Worm (Caenorhabditis elegans): ENCODE data around the gene Y75B8A.24.
A peak's percentile ranks its signal among the peaks of the same experiment; 100 is the strongest.

The Y75B8A.24 gene

ce11 chrIII:12297303-12297702 lies 23.8 kb upstream of the Y75B8A.24 start:
- TF ChIP-seq F13H6.1 (tag; optimal IDR thresholded peaks at IDR 0.05) (no peak), nhr-23 (tag; optimal IDR thresholded peaks at IDR 0.05) (no peak), nhr-6 (tag; optimal IDR thresholded peaks at IDR 0.05) (no peak), ceh-82 (tag; optimal IDR thresholded peaks at IDR 0.05) (no peak), lsy-2 (tag; optimal IDR thresholded peaks at IDR 0.05) (no peak), zag-1 (tag; optimal IDR thresholded peaks at IDR 0.05) (no peak), ceh-16 (tag; optimal IDR thresholded peaks at IDR 0.05) (no peak), ztf-4 (tag; optimal IDR thresholded peaks at IDR 0.05) (no peak), nhr-12 (tag; optimal IDR thresholded peaks at IDR 0.05) (no peak), ZK546.5 (tag; optimal IDR thresholded peaks at IDR 0.05) (no peak), lin-11 (tag; optimal IDR thresholded peaks at IDR 0.05) (no peak), blmp-1 (tag; optimal IDR thresholded peaks at IDR 0.05; ENCODE audit: insufficient read depth) (no peak), unc-55 (GFP tag; optimal IDR thresholded peaks at IDR 0.05) (no peak), sem-4 (tag; optimal IDR thresholded peaks at IDR 0.05) (no peak), ama-1 (optimal IDR thresholded peaks at IDR 0.05) (no peak), sma-3 (GFP tag; optimal IDR thresholded peaks at IDR 0.05) (no peak), nhr-10 (tag; optimal IDR thresholded peaks at IDR 0.05) (no peak), unc-62 (GFP tag; optimal IDR thresholded peaks at IDR 0.05) (no peak), crh-2 (tag; optimal IDR thresholded peaks at IDR 0.05) (no peak), fos-1 (tag; optimal IDR thresholded peaks at IDR 0.05) (no peak)

DNA sequence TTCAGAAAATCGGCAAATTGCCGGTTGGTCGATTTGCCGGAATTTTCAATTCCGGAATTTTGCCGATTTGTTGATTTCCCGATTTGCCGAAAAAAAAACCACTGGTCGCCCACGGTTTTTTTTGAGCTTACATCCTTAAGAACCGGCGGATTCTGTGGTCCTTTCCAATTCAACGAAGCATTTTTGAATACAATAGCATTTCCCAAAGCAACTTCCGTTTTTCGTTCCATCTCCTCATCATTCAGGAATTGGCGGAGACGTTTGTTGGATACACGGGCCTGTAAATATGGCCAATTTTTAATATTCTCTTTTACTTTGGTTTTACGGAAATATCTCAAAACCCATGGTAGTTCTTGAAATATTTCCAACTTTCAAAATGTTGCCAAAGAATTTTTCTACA lies 18.9 kb upstream of the Y75B8A.24 start:
- no peak for TF ChIP-seq nhr-77 (tag; optimal IDR thresholded peaks at IDR 0.05)
- no peak for TF ChIP-seq skn-1 (tag; optimal IDR thresholded peaks at IDR 0.05)
- TF ChIP-seq R02D3.7 (tag; optimal IDR thresholded peaks at IDR 0.05): no peak
- TF ChIP-seq nhr-10 (tag; optimal IDR thresholded peaks at IDR 0.05): no peak
- TF ChIP-seq sma-3 (GFP tag; optimal IDR thresholded peaks at IDR 0.05): no peak
- no peak for TF ChIP-seq egl-27 (tag; optimal IDR thresholded peaks at IDR 0.05)
- no peak for TF ChIP-seq peb-1 (tag; optimal IDR thresholded peaks at IDR 0.05)
- TF ChIP-seq lsy-2 (tag; optimal IDR thresholded peaks at IDR 0.05): no peak
- TF ChIP-seq fos-1 (tag; optimal IDR thresholded peaks at IDR 0.05): no peak
- no peak for TF ChIP-seq ceh-16 (tag; optimal IDR thresholded peaks at IDR 0.05)
- no peak for TF ChIP-seq elt-3 (tag; optimal IDR thresholded peaks at IDR 0.05)
- no peak for TF ChIP-seq nhr-25 (tag; optimal IDR thresholded peaks at IDR 0.05)
- no peak for TF ChIP-seq unc-55 (GFP tag; optimal IDR thresholded peaks at IDR 0.05)
- TF ChIP-seq ZK546.5 (tag; optimal IDR thresholded peaks at IDR 0.05): no peak
- TF ChIP-seq lin-13 (GFP tag; optimal IDR thresholded peaks at IDR 0.05): no peak

- TF ChIP-seq R02D3.7 (tag; optimal IDR thresholded peaks at IDR 0.05): no peak
- no peak for TF ChIP-seq zag-1 (tag; optimal IDR thresholded peaks at IDR 0.05)
- no peak for TF ChIP-seq nhr-129 (tag; optimal IDR thresholded peaks at IDR 0.05)
- TF ChIP-seq ztf-11 (tag; optimal IDR thresholded peaks at IDR 0.05): no peak
- TF ChIP-seq unc-55 (GFP tag; optimal IDR thresholded peaks at IDR 0.05): no peak
- no peak for TF ChIP-seq ceh-82 (tag; optimal IDR thresholded peaks at IDR 0.05)
- TF ChIP-seq skn-1 (tag; optimal IDR thresholded peaks at IDR 0.05): no peak
- TF ChIP-seq C34F6.9 (tag; optimal IDR thresholded peaks at IDR 0.05): no peak
- no peak for TF ChIP-seq ZK546.5 (tag; optimal IDR thresholded peaks at IDR 0.05)
Observed at ce11 chrIII:12284157-12284556, 10.6 kb upstream of the Y75B8A.24 start.

ce11 chrIII:12278766-12279165 lies 5.2 kb upstream of the Y75B8A.24 start:
- no peak for TF ChIP-seq sma-3 (GFP tag; optimal IDR thresholded peaks at IDR 0.05)
- peak; percentile 91 for TF ChIP-seq gmeb-1 (tag; optimal IDR thresholded peaks at IDR 0.05)
- no peak for TF ChIP-seq egl-27 (tag; optimal IDR thresholded peaks at IDR 0.05)
- no peak for TF ChIP-seq lin-39 (tag; optimal IDR thresholded peaks at IDR 0.05)
- TF ChIP-seq C34F6.9 (tag; optimal IDR thresholded peaks at IDR 0.05): no peak
- peak; percentile 63 for TF ChIP-seq unc-55 (GFP tag; optimal IDR thresholded peaks at IDR 0.05)
- peak; percentile 57 for TF ChIP-seq R02D3.7 (tag; optimal IDR thresholded peaks at IDR 0.05)
- no peak for TF ChIP-seq nhr-6 (tag; optimal IDR thresholded peaks at IDR 0.05)
- TF ChIP-seq elt-3 (tag; optimal IDR thresholded peaks at IDR 0.05): no peak

- no peak for TF ChIP-seq fos-1 (tag; optimal IDR thresholded peaks at IDR 0.05)
- no peak for TF ChIP-seq nhr-6 (tag; optimal IDR thresholded peaks at IDR 0.05)
- TF ChIP-seq lin-13 (GFP tag; optimal IDR thresholded peaks at IDR 0.05): no peak
- TF ChIP-seq lsy-2 (tag; optimal IDR thresholded peaks at IDR 0.05): no peak
- TF ChIP-seq sma-3 (GFP tag; optimal IDR thresholded peaks at IDR 0.05): no peak
- TF ChIP-seq lin-39 (tag; optimal IDR thresholded peaks at IDR 0.05): no peak
- TF ChIP-seq F13H6.1 (tag; optimal IDR thresholded peaks at IDR 0.05): no peak
- TF ChIP-seq nhr-21 (tag; optimal IDR thresholded peaks at IDR 0.05): no peak
- no peak for TF ChIP-seq ztf-1 (GFP tag; conservative IDR thresholded peaks at IDR 0.05)
- TF ChIP-seq nhr-10 (tag; optimal IDR thresholded peaks at IDR 0.05): no peak
- no peak for TF ChIP-seq alr-1 (tag; optimal IDR thresholded peaks at IDR 0.05)
Observed at ce11 chrIII:12270391-12270790, 3.2 kb downstream of the Y75B8A.24 start.

Data from whole organism, L2 larva.